Fruit fly (Drosophila melanogaster): Measurements from ENCODE around the gene cDIP.

Gene cDIP

dm6 chr3R:21163318-21163828 lies 2.5 kb upstream of the cDIP start, which contains the start of gene CG5810 (continued):
- peak in 1 of 2 experiments; percentile 66 for TF ChIP-seq Pdp1 (GFP tag; optimal IDR thresholded peaks at IDR 0.05)
- no peak for TF ChIP-seq CG42726 (GFP tag; IDR thresholded peaks at IDR 0.05; ENCODE audit: partially characterized antibody)
- peak; percentile 21; the same call in 1 of the 2 replicates for TF ChIP-seq bowl (GFP tag; IDR thresholded peaks at IDR 0.05)
- TF ChIP-seq CG11695 (GFP tag; IDR thresholded peaks at IDR 0.05), result 0 out of 3 replicates have a peak, but pooled peaks have one; percentile 9
- no peak for TF ChIP-seq Trl (optimal IDR thresholded peaks at IDR 0.05)
- TF ChIP-seq Trl (GFP tag; optimal IDR thresholded peaks at IDR 0.05), result no peak
- no peak for TF ChIP-seq ATbp (GFP tag; optimal IDR thresholded peaks at IDR 0.05)
- no peak for TF ChIP-seq CG18764 (GFP tag; optimal IDR thresholded peaks at IDR 0.05)
- TF ChIP-seq CG3995 (GFP tag; optimal IDR thresholded peaks at IDR 0.05), result no peak
- TF ChIP-seq wor (GFP tag; IDR thresholded peaks at IDR 0.05), result no peak
- no peak for TF ChIP-seq CG7987 (GFP tag; optimal IDR thresholded peaks at IDR 0.05)
- peak; percentile 60 for TF ChIP-seq CG10543 (GFP tag; optimal IDR thresholded peaks at IDR 0.05)
- peak; percentile 90 for TF ChIP-seq HmgZ (tag; optimal IDR thresholded peaks at IDR 0.05)
- no peak for TF ChIP-seq CG2120 (GFP tag; optimal IDR thresholded peaks at IDR 0.05)
- TF ChIP-seq salm (tag; optimal IDR thresholded peaks at IDR 0.05), result peak; percentile 66
- TF ChIP-seq wdn (GFP tag; IDR thresholded peaks at IDR 0.05), result no peak
- TF ChIP-seq Six4 (GFP tag; optimal IDR thresholded peaks at IDR 0.05), result no peak
- TF ChIP-seq CG7928 (GFP tag; optimal IDR thresholded peaks at IDR 0.05), result no peak
- no peak for TF ChIP-seq tgo (GFP tag; IDR thresholded peaks at IDR 0.05)
- TF ChIP-seq GATAe (GFP tag; conservative IDR thresholded peaks at IDR 0.05), result peak; percentile 33; the same call in 1 of the 2 replicates
- no peak for TF ChIP-seq CG17802 (tag; optimal IDR thresholded peaks at IDR 0.05)
- no peak for TF ChIP-seq CG32772 (GFP tag; IDR thresholded peaks at IDR 0.05)
- peak; percentile 22 for TF ChIP-seq fd3F (GFP tag; optimal IDR thresholded peaks at IDR 0.05)
- TF ChIP-seq CG11247 (GFP tag; IDR thresholded peaks at IDR 0.05), result no peak
- TF ChIP-seq CG13296 (GFP tag; optimal IDR thresholded peaks at IDR 0.05), result peak; percentile 31
- no peak for TF ChIP-seq crc (GFP tag; optimal IDR thresholded peaks at IDR 0.05)
- no peak for TF ChIP-seq fu2 (GFP tag; optimal IDR thresholded peaks at IDR 0.05)
- TF ChIP-seq CG6791 (GFP tag; IDR thresholded peaks at IDR 0.05; ENCODE audit: partially characterized antibody), result no peak
- no peak for TF ChIP-seq gcm2 (GFP tag; optimal IDR thresholded peaks at IDR 0.05)
- no peak for TF ChIP-seq CG3726 (GFP tag; IDR thresholded peaks at IDR 0.05)
- no peak for TF ChIP-seq twi (tag; optimal IDR thresholded peaks at IDR 0.05)
- no peak for TF ChIP-seq CG11504 (tag; optimal IDR thresholded peaks at IDR 0.05)
- no peak for TF ChIP-seq ewg (GFP tag; optimal IDR thresholded peaks at IDR 0.05)
- TF ChIP-seq CG12769 (tag; optimal IDR thresholded peaks at IDR 0.05), result peak; percentile 81
- TF ChIP-seq Hey (tag; optimal IDR thresholded peaks at IDR 0.05), result peak; percentile 83
- no peak for TF ChIP-seq aop (GFP tag; IDR thresholded peaks at IDR 0.05)
- no peak for TF ChIP-seq ara (GFP tag; IDR thresholded peaks at IDR 0.05)
- TF ChIP-seq gro (GFP tag; optimal IDR thresholded peaks at IDR 0.05), result peak; percentile 46
- no peak for TF ChIP-seq toy (GFP tag; IDR thresholded peaks at IDR 0.05)
- TF ChIP-seq MTF-1 (GFP tag; optimal IDR thresholded peaks at IDR 0.05; ENCODE audit: borderline replicate concordance), result no peak
- TF ChIP-seq Mrtf (GFP tag; IDR thresholded peaks at IDR 0.05), result no peak
- TF ChIP-seq Bteb2 (GFP tag; optimal IDR thresholded peaks at IDR 0.05), result no peak
- TF ChIP-seq NFAT (GFP tag; IDR thresholded peaks at IDR 0.05), result no peak
- TF ChIP-seq CG15073 (GFP tag; optimal IDR thresholded peaks at IDR 0.05), result no peak
- TF ChIP-seq knrl (GFP tag; IDR thresholded peaks at IDR 0.05; ENCODE audit: partially characterized antibody), result no peak
- TF ChIP-seq vvl (GFP tag; IDR thresholded peaks at IDR 0.05), result no peak
- no peak for TF ChIP-seq stwl (tag; optimal IDR thresholded peaks at IDR 0.05)
- peak; percentile 96 for TF ChIP-seq sug (tag; optimal IDR thresholded peaks at IDR 0.05)
- TF ChIP-seq sqz (GFP tag; optimal IDR thresholded peaks at IDR 0.05), result peak; percentile 29
- TF ChIP-seq CG6854 (GFP tag; optimal IDR thresholded peaks at IDR 0.05), result peak; percentile 24
- no peak for TF ChIP-seq crol (GFP tag; IDR thresholded peaks at IDR 0.05)
- TF ChIP-seq Optix (GFP tag; IDR thresholded peaks at IDR 0.05), result no peak

Measured in whole organism, embryonic.